Fruit fly (Drosophila melanogaster) whole organism, embryonic: Measurements from ENCODE around the gene CG17855.

ENCODE experiments used
- Bgb ChIP-seq: fragments of 200-800 bp; sonication (Bioruptor generic); IDR thresholded peaks from 2 replicates; pipeline ENCODE4 v1.3.6; 2022; ENCODE audit warnings: missing biosample characterization, missing genetic modification characterization; ENCODE audit not compliant: partially characterized antibody
- Bteb2 ChIP-seq: fragments of 200-800 bp; sonication (Bioruptor generic); optimal IDR thresholded peaks from 2 replicates; lab custom pipeline; 2016; ENCODE audit warnings: missing biosample characterization, missing genetic modification characterization
- CG10654 ChIP-seq: fragments of 200-800 bp; sonication (Bioruptor generic); optimal IDR thresholded peaks from 2 replicates; lab custom pipeline; 2016; ENCODE audit warnings: missing biosample characterization, missing genetic modification characterization
- CG11560 ChIP-seq: fragments of 200-800 bp; sonication (Bioruptor generic); IDR thresholded peaks from 3 replicates; pipeline ENCODE4 v1.3.6; 2022; ENCODE audit warnings: missing biosample characterization, missing genetic modification characterization
- CG12219 ChIP-seq: fragments of 200-800 bp; sonication (Bioruptor generic); optimal IDR thresholded peaks from 3 replicates; lab custom pipeline; 2018; ENCODE audit warnings: missing biosample characterization, mild to moderate bottlenecking, missing genetic modification characterization
- CG14965 ChIP-seq: fragments of 200-800 bp; sonication (Bioruptor generic); optimal IDR thresholded peaks from 2 replicates; lab custom pipeline; 2016; ENCODE audit warnings: missing biosample characterization, missing genetic modification characterization, borderline replicate concordance
- CG1602 ChIP-seq: fragments of 200-800 bp; sonication (Bioruptor generic); optimal IDR thresholded peaks from 3 replicates; lab custom pipeline; 2016; ENCODE audit warnings: missing biosample characterization, missing genetic modification characterization
- CG16813 ChIP-seq: fragments of 200-800 bp; sonication (Bioruptor generic); IDR thresholded peaks from 3 replicates; pipeline ENCODE4 v1.3.6; 2022; ENCODE audit warnings: missing biosample characterization, missing genetic modification characterization; ENCODE audit not compliant: partially characterized antibody
- CG17361 ChIP-seq: fragments of 200-800 bp; sonication (Bioruptor generic); IDR thresholded peaks from 3 replicates; pipeline ENCODE4 v1.3.6; 2022; ENCODE audit warnings: missing biosample characterization, missing genetic modification characterization
- CG2199 ChIP-seq: fragments of 200-800 bp; sonication (Bioruptor generic); IDR thresholded peaks from 3 replicates; pipeline ENCODE4 v1.3.6; 2022; ENCODE audit warnings: missing biosample characterization, missing genetic modification characterization
- CG30403 ChIP-seq: fragments of 200-800 bp; sonication (Bioruptor generic); optimal IDR thresholded peaks from 3 replicates; lab custom pipeline; 2016; ENCODE audit warnings: missing biosample characterization, missing genetic modification characterization
- CG31388 ChIP-seq: fragments of 200-800 bp; sonication (Bioruptor generic); optimal IDR thresholded peaks from 2 replicates; lab custom pipeline; 2016; ENCODE audit warnings: missing biosample characterization, missing genetic modification characterization
- CG32532 ChIP-seq: fragments of 200-800 bp; sonication (Bioruptor generic); IDR thresholded peaks from 2 replicates; pipeline ENCODE4 v1.3.6; 2022; ENCODE audit warnings: missing biosample characterization, missing genetic modification characterization
- CG32767 ChIP-seq: fragments of 200-800 bp; sonication (Bioruptor generic); IDR thresholded peaks from 2 replicates; pipeline ENCODE4 v1.3.6; 2022; ENCODE audit warnings: missing biosample characterization, missing genetic modification characterization
- CG32772 ChIP-seq: fragments of 200-800 bp; sonication (Bioruptor generic); IDR thresholded peaks from 2 replicates; pipeline ENCODE4 v1.3.6; 2022; ENCODE audit warnings: missing biosample characterization, missing genetic modification characterization
- CG43689 ChIP-seq: fragments of 200-800 bp; sonication (Bioruptor generic); IDR thresholded peaks from 2 replicates; pipeline ENCODE4 v1.3.6; 2022; ENCODE audit warnings: missing biosample characterization, missing genetic modification characterization
- CG4730 ChIP-seq: fragments of 200-800 bp; sonication (Bioruptor generic); IDR thresholded peaks from 2 replicates; pipeline ENCODE4 v1.3.6; 2022; ENCODE audit warnings: missing biosample characterization, missing genetic modification characterization
- CG5953 ChIP-seq: fragments of 200-800 bp; sonication (Bioruptor generic); IDR thresholded peaks from 2 replicates; pipeline ENCODE4 v1.3.6; 2022; ENCODE audit warnings: missing biosample characterization, missing genetic modification characterization
- CG6813 ChIP-seq: fragments of 200-800 bp; sonication (Bioruptor generic); optimal IDR thresholded peaks from 2 replicates; lab custom pipeline; 2017; ENCODE audit warnings: missing biosample characterization, missing genetic modification characterization, mild to moderate bottlenecking, moderate library complexity, missing genetic modification reagents
- CG6854 ChIP-seq: fragments of 200-800 bp; sonication (Bioruptor generic); optimal IDR thresholded peaks from 3 replicates; lab custom pipeline; 2017; ENCODE audit warnings: missing biosample characterization, mild to moderate bottlenecking, missing genetic modification characterization
- CG7372 ChIP-seq: fragments of 200-800 bp; sonication (Bioruptor generic); IDR thresholded peaks from 2 replicates; pipeline ENCODE4 v1.3.6; 2022; ENCODE audit warnings: missing biosample characterization, missing genetic modification characterization
- CG9932 ChIP-seq: fragments of 200-800 bp; sonication (Bioruptor generic); IDR thresholded peaks from 2 replicates; pipeline ENCODE4 v1.3.6; 2022; ENCODE audit warnings: missing biosample characterization, missing genetic modification characterization
- CHES-1-like ChIP-seq: fragments of 200-800 bp; sonication (Bioruptor generic); optimal IDR thresholded peaks from 2 replicates; lab custom pipeline; 2016; ENCODE audit warnings: missing biosample characterization, missing genetic modification characterization
- Deaf1 ChIP-seq: fragments of 200-800 bp; optimal IDR thresholded peaks from 3 replicates; lab custom pipeline; 2019; ENCODE audit warnings: missing biosample characterization, mild to moderate bottlenecking, missing genetic modification characterization, moderate library complexity
- Dip2 ChIP-seq: fragments of 200-800 bp; sonication (Bioruptor generic); IDR thresholded peaks from 2 replicates; pipeline ENCODE4 v1.3.6; 2022; ENCODE audit warnings: missing biosample characterization, missing genetic modification characterization
- Ets65A ChIP-seq: fragments of 200-800 bp; sonication (Bioruptor generic); peaks from one replicate; lab custom pipeline; 2016; ENCODE audit warnings: missing biosample characterization, missing genetic modification characterization
- Med ChIP-seq: fragments of 200-800 bp; sonication (Bioruptor generic); peaks from one replicate; lab custom pipeline; 2016; ENCODE audit warnings: missing biosample characterization, missing genetic modification characterization, mild to moderate bottlenecking, inconsistent platforms, moderate library complexity
- Meics ChIP-seq: fragments of 200-800 bp; sonication (Bioruptor generic); optimal IDR thresholded peaks from 2 replicates; lab custom pipeline; 2017; ENCODE audit warnings: missing biosample characterization, mild to moderate bottlenecking, missing genetic modification characterization
- Myb ChIP-seq: fragments of 200-800 bp; sonication (Bioruptor generic); optimal IDR thresholded peaks from 2 replicates; lab custom pipeline; 2016; ENCODE audit warnings: missing biosample characterization, missing genetic modification characterization
- Neu2 ChIP-seq: fragments of 200-800 bp; sonication (Bioruptor generic); optimal IDR thresholded peaks from 3 replicates; lab custom pipeline; 2016; ENCODE audit warnings: missing biosample characterization, missing genetic modification characterization, borderline replicate concordance
- Oaz ChIP-seq: fragments of 200-800 bp; sonication (Bioruptor generic); IDR thresholded peaks from 2 replicates; pipeline ENCODE4 v1.3.6; 2022; ENCODE audit warnings: missing biosample characterization, missing genetic modification characterization
- Rfx ChIP-seq: fragments of 200-800 bp; sonication (Bioruptor generic); IDR thresholded peaks from 2 replicates; pipeline ENCODE4 v1.3.6; 2022; ENCODE audit warnings: missing biosample characterization, missing genetic modification characterization
- chinmo ChIP-seq: fragments of 200-800 bp; sonication (Bioruptor generic); IDR thresholded peaks from 4 replicates; pipeline ENCODE4 v1.3.6; 2022; ENCODE audit warnings: missing biosample characterization, missing genetic modification characterization; ENCODE audit not compliant: partially characterized antibody
- crol ChIP-seq: fragments of 200-800 bp; sonication (Bioruptor generic); IDR thresholded peaks from 2 replicates; pipeline ENCODE4 v1.3.6; 2022; ENCODE audit warnings: missing biosample characterization, missing genetic modification characterization
- esg ChIP-seq: fragments of 200-800 bp; sonication (Bioruptor generic); conservative IDR thresholded peaks from 2 replicates; pipeline ENCODE4 v1.3.6; 2022; ENCODE audit warnings: missing biosample characterization, missing genetic modification characterization
- ewg ChIP-seq: fragments of 200-800 bp; sonication (Bioruptor generic); optimal IDR thresholded peaks from 3 replicates; lab custom pipeline; 2017; ENCODE audit warnings: mild to moderate bottlenecking, missing biosample characterization, missing genetic modification reagents, missing genetic modification characterization
- jumu ChIP-seq: fragments of 200-800 bp; sonication (Bioruptor generic); optimal IDR thresholded peaks from 3 replicates; lab custom pipeline; 2016; ENCODE audit warnings: missing biosample characterization, missing genetic modification characterization
- nmo ChIP-seq: fragments of 200-800 bp; sonication (Bioruptor generic); optimal IDR thresholded peaks from 2 replicates; lab custom pipeline; 2018; ENCODE audit warnings: missing biosample characterization, mild to moderate bottlenecking, missing genetic modification characterization, moderate library complexity
- odd ChIP-seq: fragments of 200-800 bp; sonication (Bioruptor generic); optimal IDR thresholded peaks from 2 replicates; lab custom pipeline; 2017; ENCODE audit warnings: missing biosample characterization, mild to moderate bottlenecking, missing genetic modification characterization
- onecut ChIP-seq: fragments of 200-800 bp; sonication (Bioruptor generic); IDR thresholded peaks from 2 replicates; pipeline ENCODE4 v1.3.6; 2022; ENCODE audit warnings: missing biosample characterization, missing genetic modification characterization
- pros ChIP-seq: fragments of 200-800 bp; sonication (Bioruptor generic); optimal IDR thresholded peaks from 3 replicates; lab custom pipeline; 2019; ENCODE audit warnings: missing biosample characterization, mild to moderate bottlenecking, missing genetic modification characterization, moderate library complexity
- ranshi ChIP-seq: fragments of 200-800 bp; sonication (Bioruptor generic); IDR thresholded peaks from 2 replicates; pipeline ENCODE4 v1.3.6; 2022; ENCODE audit warnings: missing biosample characterization, missing genetic modification characterization
- row ChIP-seq: fragments of 200-800 bp; sonication (Bioruptor generic); IDR thresholded peaks from 3 replicates; pipeline ENCODE4 v1.3.6; 2022; ENCODE audit warnings: missing biosample characterization, missing genetic modification characterization
- sr ChIP-seq: fragments of 200-800 bp; sonication (Bioruptor generic); IDR thresholded peaks from 3 replicates; pipeline ENCODE4 v1.3.6; 2022; ENCODE audit warnings: missing biosample characterization, missing genetic modification characterization

The CG17855 gene

dm6 chr2L:9564527-9564926 is 24.2 kb downstream of the CG17855 start (continued):
- TF ChIP-seq sr (GFP tag; lab: Robert Waterston, UW) (no peak), CG1602 (peak; percentile 2), Dip2 (GFP tag; lab: Robert Waterston, UW) (no peak), CG43689 (GFP tag; lab: Robert Waterston, UW) (no peak), ewg (GFP tag; lab: Kevin White, UChicago) (peak; percentile 20), CG17361 (GFP tag; lab: Robert Waterston, UW) (peak; percentile 64), odd (GFP tag; lab: Kevin White, UChicago) (no peak), CG32767 (GFP tag; lab: Robert Waterston, UW) (0 out of 2 replicates have a peak, but pooled peaks have one; percentile 33), CG10654 (peak; percentile 31), CG32532 (GFP tag; lab: Robert Waterston, UW) (peak; percentile 28; the same call in 1 of the 2 replicates), ranshi (no peak), CG12219 (GFP tag; lab: Kevin White, UChicago) (peak; percentile 17), pros (GFP tag; lab: Kevin White, UChicago) (no peak), Neu2 (no peak), Meics (GFP tag; lab: Kevin White, UChicago) (peak; percentile 51), Bteb2 (GFP tag; lab: Kevin White, UChicago) (no peak), Oaz (GFP tag; lab: Robert Waterston, UW) (no peak), CG31388 (no peak), nmo (GFP tag; lab: Kevin White, UChicago) (peak; percentile 54), CG11560 (peak; percentile 43; the same call in 1 of the 3 replicates)

DNA sequence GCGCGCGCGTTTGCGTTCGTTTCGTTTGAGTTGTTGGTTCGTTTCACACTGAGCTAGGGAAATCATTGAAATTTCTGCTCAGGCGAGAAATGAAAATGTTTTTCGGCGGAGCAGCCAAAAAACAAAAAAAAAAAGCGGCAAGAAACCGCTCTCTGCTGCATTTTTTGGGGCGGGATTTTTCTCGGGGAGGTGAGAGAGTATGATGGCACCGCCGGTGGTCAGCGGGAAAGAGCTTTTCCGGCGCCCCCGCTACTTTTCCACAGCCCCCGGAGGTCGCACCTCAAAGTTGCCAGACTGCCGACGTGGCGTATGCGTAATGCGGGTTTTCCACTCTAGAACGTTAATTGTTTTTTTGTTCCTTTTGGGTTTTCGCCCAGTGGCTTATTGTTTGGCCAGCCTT is 25.1 kb downstream of the CG17855 start, which contains the start of gene CG46468:
TSS of gene CG46468 (minus strand) at position 52 of the 400 bp plus-strand sequence.
- TF ChIP-seq crol (GFP tag; lab: Robert Waterston, UW) (peak; percentile 71), CG4730 (0 out of 2 replicates have a peak, but pooled peaks have one; percentile 10), Med (GFP tag; lab: Kevin White, UChicago) (peak; percentile 38), CG32772 (GFP tag; lab: Robert Waterston, UW) (peak; percentile 11; the same call in 1 of the 2 replicates), sr (GFP tag; lab: Robert Waterston, UW) (peak; percentile 55; the same call in 2 of the 3 replicates), esg (GFP tag; lab: Robert Waterston, UW) (no peak), CG9932 (GFP tag; lab: Robert Waterston, UW) (no peak), CHES-1-like (GFP tag; lab: Kevin White, UChicago) (no peak), Ets65A (GFP tag; lab: Kevin White, UChicago) (peak; percentile 10), row (GFP tag; lab: Robert Waterston, UW) (0 out of 3 replicates have a peak, but pooled peaks have one; percentile 17), Myb (GFP tag; lab: Kevin White, UChicago) (no peak), CG7372 (GFP tag; lab: Robert Waterston, UW) (0 out of 2 replicates have a peak, but pooled peaks have one; percentile 9), Rfx (GFP tag; lab: Robert Waterston, UW) (0 out of 2 replicates have a peak, but pooled peaks have one; percentile 20), jumu (no peak)
- TF ChIP-seq, all 482 proteins: peak for 9

DNA sequence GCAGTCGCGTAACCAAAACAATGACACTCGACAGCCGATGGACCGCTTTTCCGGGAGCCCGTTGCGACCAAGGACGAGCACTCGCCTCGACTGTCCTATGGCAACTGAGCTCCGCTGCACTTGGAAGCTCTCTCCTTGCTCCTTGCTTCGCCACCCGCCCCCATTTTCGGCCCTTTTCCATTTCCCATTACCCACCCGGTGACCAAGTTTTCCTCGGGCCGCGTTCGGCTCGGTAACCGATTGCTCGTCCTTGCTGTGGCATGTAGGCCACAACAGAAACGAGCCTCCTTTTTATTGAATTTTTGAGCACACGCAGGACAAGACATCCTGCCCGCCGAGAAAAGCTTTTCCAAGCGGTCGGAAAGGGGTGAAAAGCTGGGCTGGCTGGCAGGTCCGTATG is 26.3 kb downstream of the CG17855 start, which contains the start of gene jp:
TSS of gene jp (minus strand) at position 95 of the 400 bp plus-strand sequence.
- TF ChIP-seq CG9932 (GFP tag; lab: Robert Waterston, UW) = 0 out of 2 replicates have a peak, but pooled peaks have one; percentile 9
- TF ChIP-seq CG30403 (GFP tag; lab: Kevin White, UChicago) = no peak
- TF ChIP-seq Bgb (GFP tag; lab: Robert Waterston, UW) = 0 out of 2 replicates have a peak, but pooled peaks have one; percentile 28
- 0 out of 2 replicates have a peak, but pooled peaks have one; percentile 23 for TF ChIP-seq CG5953 (GFP tag; lab: Robert Waterston, UW)
- no peak for TF ChIP-seq CG2199
- no peak for TF ChIP-seq CG14965 (GFP tag; lab: Kevin White, UChicago)
- peak; percentile 43 for TF ChIP-seq onecut
- peak; percentile 68 for TF ChIP-seq Med (GFP tag; lab: Kevin White, UChicago)
- peak; percentile 96 for TF ChIP-seq Deaf1 (tag; lab: Kevin White, UChicago)
- TF ChIP-seq chinmo (GFP tag; lab: Robert Waterston, UW) = peak; percentile 72; the same call in 1 of the 4 replicates
- TF ChIP-seq CG16813 = 0 out of 3 replicates have a peak, but pooled peaks have one; percentile 25
- no peak for TF ChIP-seq CG6813
- TF ChIP-seq CG6854 (GFP tag; lab: Kevin White, UChicago) = peak; percentile 3
